Worm (Caenorhabditis elegans) whole organism, L4 larva: ENCODE measurements around the gene srz-29.

Source experiments
- F44E2.7 ChIP-seq: fragments of 200-800 bp; sonication (Bioruptor generic); IDR thresholded peaks from 2 replicates; pipeline ENCODE4 v2.1.2; 2022; ENCODE audit warnings: missing genetic modification characterization, missing compliant biosample characterization
- F49E8.2 ChIP-seq: sonication (generic microtip); optimal IDR thresholded peaks from 2 replicates; lab custom pipeline; 2016; ENCODE audit warnings: missing compliant biosample characterization, mild to moderate bottlenecking, missing genetic modification characterization, borderline replicate concordance
- R02D3.7 ChIP-seq: fragments of 150-350 bp; sonication (generic microtip); optimal IDR thresholded peaks from 3 replicates; lab custom pipeline; 2014; ENCODE audit warnings: missing biosample characterization, missing genetic modification characterization
- Y105C5A.15 ChIP-seq: fragments of 200-800 bp; sonication (Bioruptor generic); IDR thresholded peaks from 2 replicates; pipeline ENCODE4 v1.3.6; 2022; ENCODE audit warnings: missing genetic modification characterization, missing compliant biosample characterization
- Y48G9A.11 ChIP-seq: fragments of 200-800 bp; sonication (Bioruptor generic); IDR thresholded peaks from 2 replicates; pipeline ENCODE4 v1.3.6; 2022; ENCODE audit warnings: missing genetic modification reagents, missing genetic modification characterization, missing compliant biosample characterization
- ZK546.5 ChIP-seq, 2 experiments: sonication (generic microtip); optimal IDR thresholded peaks; 2 replicates each; lab custom pipeline; 2017; ENCODE audit warnings: missing biosample characterization in 2 of 2, missing genetic modification characterization in 2 of 2
- aha-1 ChIP-seq: fragments of 150-350 bp; peaks from one replicate; lab custom pipeline; 2014; ENCODE audit warnings: missing biosample characterization, missing genetic modification characterization
- ceh-20 ChIP-seq: fragments of 200-800 bp; sonication (Bioruptor generic); IDR thresholded peaks from 2 replicates; pipeline ENCODE4 v1.3.6; 2022; ENCODE audit warnings: missing genetic modification reagents, missing genetic modification characterization, missing compliant biosample characterization
- ceh-44 ChIP-seq: fragments of 200-800 bp; sonication (Bioruptor generic); IDR thresholded peaks from 2 replicates; pipeline ENCODE4 v1.3.6; 2022; ENCODE audit warnings: missing genetic modification reagents, missing genetic modification characterization, missing compliant biosample characterization
- dmd-6 ChIP-seq: fragments of 200-800 bp; sonication (Bioruptor generic); IDR thresholded peaks from 2 replicates; pipeline ENCODE4 v1.3.6; 2022; ENCODE audit warnings: missing genetic modification reagents, missing genetic modification characterization, missing compliant biosample characterization
- dmd-9 ChIP-seq: fragments of 200-800 bp; sonication (Bioruptor generic); IDR thresholded peaks from 2 replicates; pipeline ENCODE4 v1.3.6; 2022; ENCODE audit warnings: missing genetic modification reagents, missing genetic modification characterization, missing compliant biosample characterization
- hlh-11 ChIP-seq: fragments of 200-800 bp; sonication (Bioruptor generic); optimal IDR thresholded peaks from 2 replicates; lab custom pipeline; 2018; ENCODE audit warnings: mild to moderate bottlenecking, missing genetic modification characterization, missing compliant biosample characterization
- hlh-30 ChIP-seq: sonication (generic microtip); optimal IDR thresholded peaks from 2 replicates; lab custom pipeline; 2017; ENCODE audit warnings: antibody characterized with exemption, mild to moderate bottlenecking, missing genetic modification characterization, missing compliant biosample characterization; ENCODE audit not compliant: insufficient read depth
- jun-1 ChIP-seq: fragments of 150-350 bp; optimal IDR thresholded peaks from 2 replicates; lab custom pipeline; 2014; ENCODE audit warnings: missing biosample characterization, missing genetic modification reagents, missing genetic modification characterization
- lin-1 ChIP-seq: fragments of 200-800 bp; sonication (Bioruptor generic); IDR thresholded peaks from 2 replicates; pipeline ENCODE4 v1.3.6; 2022; ENCODE audit warnings: missing genetic modification reagents, missing genetic modification characterization, missing compliant biosample characterization
- lin-15B ChIP-seq: fragments of 150-350 bp; sonication (generic microtip); optimal IDR thresholded peaks from 3 replicates; lab custom pipeline; 2014; ENCODE audit warnings: missing biosample characterization, missing genetic modification characterization
- lin-39 ChIP-seq: fragments of 150-350 bp; optimal IDR thresholded peaks from 2 replicates; lab custom pipeline; 2014; ENCODE audit warnings: missing biosample characterization, missing genetic modification reagents, missing genetic modification characterization
- mdt-29 ChIP-seq: fragments of 200-800 bp; sonication (Bioruptor generic); IDR thresholded peaks from 2 replicates; pipeline ENCODE4 v1.3.6; 2022; ENCODE audit warnings: missing genetic modification reagents, missing genetic modification characterization, missing compliant biosample characterization
- mxl-2 ChIP-seq: fragments of 200-800 bp; sonication (Bioruptor generic); conservative IDR thresholded peaks from 2 replicates; pipeline ENCODE4 v1.3.6; 2022; ENCODE audit warnings: missing genetic modification reagents, missing genetic modification characterization, missing compliant biosample characterization
- mxl-3 ChIP-seq: fragments of 200-800 bp; sonication (Bioruptor generic); optimal IDR thresholded peaks from 2 replicates; lab custom pipeline; 2018; ENCODE audit warnings: mild to moderate bottlenecking, missing genetic modification characterization, missing compliant biosample characterization
- nhr-10 ChIP-seq: fragments of 150-350 bp; optimal IDR thresholded peaks from 2 replicates; lab custom pipeline; 2014; ENCODE audit warnings: missing biosample characterization, missing genetic modification characterization
- nhr-102 ChIP-seq: sonication (generic microtip); optimal IDR thresholded peaks from 2 replicates; lab custom pipeline; 2016; ENCODE audit warnings: mild to moderate bottlenecking, missing genetic modification characterization, moderate library complexity, missing compliant biosample characterization
- nhr-111 ChIP-seq: fragments of 200-800 bp; sonication (Bioruptor generic); optimal IDR thresholded peaks from 2 replicates; lab custom pipeline; 2018; ENCODE audit warnings: mild to moderate bottlenecking, missing genetic modification characterization, missing compliant biosample characterization
- nhr-25 ChIP-seq: sonication (generic microtip); optimal IDR thresholded peaks from 2 replicates; lab custom pipeline; 2017; ENCODE audit warnings: missing genetic modification characterization, mild to moderate bottlenecking, missing compliant biosample characterization, antibody characterized with exemption, moderate library complexity, borderline replicate concordance; ENCODE audit not compliant: insufficient read depth
- nhr-48 ChIP-seq: sonication (generic microtip); optimal IDR thresholded peaks from 2 replicates; lab custom pipeline; 2016; ENCODE audit warnings: mild to moderate bottlenecking, missing genetic modification characterization, missing compliant biosample characterization
- nhr-6 ChIP-seq: fragments of 150-350 bp; optimal IDR thresholded peaks from 2 replicates; lab custom pipeline; 2014; ENCODE audit warnings: missing biosample characterization, missing genetic modification characterization
- pqm-1 ChIP-seq: sonication (generic microtip); optimal IDR thresholded peaks from 2 replicates; lab custom pipeline; 2017; ENCODE audit warnings: missing biosample characterization, missing genetic modification characterization
- saeg-2 ChIP-seq: fragments of 200-800 bp; sonication (Bioruptor generic); IDR thresholded peaks from 2 replicates; pipeline ENCODE4 v1.3.6; 2022; ENCODE audit warnings: missing genetic modification reagents, missing genetic modification characterization, missing compliant biosample characterization
- snpc-1.2 ChIP-seq: fragments of 200-800 bp; sonication (Bioruptor generic); IDR thresholded peaks from 2 replicates; pipeline ENCODE4 v1.3.6; 2022; ENCODE audit warnings: missing genetic modification reagents, missing genetic modification characterization, missing compliant biosample characterization
- spr-1 ChIP-seq: sonication (generic microtip); optimal IDR thresholded peaks from 2 replicates; lab custom pipeline; 2016; ENCODE audit warnings: mild to moderate bottlenecking, missing genetic modification characterization, missing compliant biosample characterization
- unc-39 ChIP-seq: sonication (generic microtip); optimal IDR thresholded peaks from 2 replicates; lab custom pipeline; 2017; ENCODE audit warnings: missing biosample characterization, missing genetic modification characterization
- unc-62 ChIP-seq, 3 experiments: fragments of 150-350 bp in 1 of 3; sonication (generic microtip); optimal IDR thresholded peaks in 2 of 3; peaks in 1 of 3; 1 replicate in 1 of 3; 2 replicates in 2 of 3; lab custom pipeline; 2014 to 2017; ENCODE audit warnings: missing biosample characterization in 3 of 3, missing genetic modification characterization in 3 of 3, missing genetic modification reagents in 3 of 3, missing genotype in 1 of 3
- vab-7 ChIP-seq: fragments of 200-800 bp; sonication (Bioruptor generic); IDR thresholded peaks from 2 replicates; pipeline ENCODE4 v1.3.6; 2022; ENCODE audit warnings: missing genetic modification reagents, missing genetic modification characterization, missing compliant biosample characterization
- ztf-11 ChIP-seq: fragments of 150-350 bp; optimal IDR thresholded peaks from 2 replicates; lab custom pipeline; 2014; ENCODE audit warnings: missing biosample characterization, missing genetic modification characterization

The srz-29 gene

DNA sequence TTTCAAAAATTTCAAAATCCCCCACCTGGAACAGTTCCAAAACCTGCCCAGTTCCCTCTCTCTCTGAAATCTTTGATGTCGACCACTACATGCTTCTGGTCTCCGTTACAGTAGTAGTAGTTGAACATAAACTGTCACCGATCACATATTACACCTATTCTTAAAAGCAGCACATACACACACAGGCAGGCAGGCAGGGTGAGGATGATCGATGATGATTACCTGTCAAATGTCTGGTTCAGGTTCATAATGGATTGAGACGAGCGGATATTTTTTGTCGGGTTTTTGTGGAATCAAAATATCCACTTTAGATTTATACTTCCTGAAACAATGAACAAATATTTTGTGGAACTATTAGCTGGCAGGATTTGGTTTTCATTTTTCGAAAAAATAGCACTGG lies 48.3 kb upstream of the srz-29 start (continued):
- TF ChIP-seq F44E2.7 (GFP tag; lab: Robert Waterston, UW): no peak

ce11 chrIV:13692522-13692921 lies 46.8 kb upstream of the srz-29 start:
- TF ChIP-seq F49E8.2 (no peak), jun-1 (tag; lab: Kevin White, UChicago) (no peak), R02D3.7 (tag; lab: Kevin White, UChicago) (no peak), nhr-25 (tag; lab: Kevin White, UChicago) (no peak), saeg-2 (GFP tag; lab: Robert Waterston, UW) (no peak), mxl-3 (no peak), nhr-6 (tag; lab: Kevin White, UChicago) (no peak), lin-39 (tag; lab: Kevin White, UChicago) (no peak)

ce11 chrIV:13689302-13689880 lies 43.7 kb upstream of the srz-29 start, which contains the start of gene T23G4.2:
Gene T23G4.2 (minus strand): TSS chrIV:13689556.
- no peak for TF ChIP-seq hlh-30 (tag; lab: Kevin White, UChicago)
- TF ChIP-seq dmd-6 (GFP tag; lab: Robert Waterston, UW): no peak
- TF ChIP-seq hlh-11: no peak
- TF ChIP-seq mdt-29 (GFP tag; lab: Robert Waterston, UW): no peak
- TF ChIP-seq spr-1: no peak
- no peak for TF ChIP-seq ceh-44 (GFP tag; lab: Robert Waterston, UW)
- peak in 1 of 2 experiments; percentile 99 for TF ChIP-seq unc-62 (GFP tag; optimal IDR thresholded peaks at IDR 0.05 in 1 of 2; lab: Kevin White, UChicago)
- no peak for TF ChIP-seq unc-62 (tag; optimal IDR thresholded peaks at IDR 0.05; lab: Kevin White, UChicago)
- no peak for TF ChIP-seq lin-15B (tag; lab: Kevin White, UChicago)
- TF ChIP-seq mxl-2 (GFP tag; lab: Robert Waterston, UW): no peak
- no peak for TF ChIP-seq snpc-1.2 (GFP tag; lab: Robert Waterston, UW)
- no peak for TF ChIP-seq ZK546.5 (tag; optimal IDR thresholded peaks at IDR 0.05; lab: Kevin White, UChicago)
- no peak for TF ChIP-seq Y105C5A.15
- TF ChIP-seq ztf-11: no peak
- 0 out of 2 replicates have a peak, but pooled peaks have one; percentile 30 for TF ChIP-seq ceh-20 (GFP tag; lab: Robert Waterston, UW)
- no peak for TF ChIP-seq vab-7 (GFP tag; lab: Robert Waterston, UW)
- no peak for TF ChIP-seq nhr-111
- no peak for TF ChIP-seq Y48G9A.11
- TF ChIP-seq F44E2.7 (GFP tag; lab: Robert Waterston, UW): no peak
- peak; percentile 28 for TF ChIP-seq aha-1
- TF ChIP-seq lin-1 (GFP tag; lab: Robert Waterston, UW): no peak
- no peak for TF ChIP-seq nhr-10 (tag; lab: Kevin White, UChicago)
- TF ChIP-seq unc-39 (tag; lab: Kevin White, UChicago): no peak
- TF ChIP-seq dmd-9 (GFP tag; lab: Robert Waterston, UW): no peak

DNA sequence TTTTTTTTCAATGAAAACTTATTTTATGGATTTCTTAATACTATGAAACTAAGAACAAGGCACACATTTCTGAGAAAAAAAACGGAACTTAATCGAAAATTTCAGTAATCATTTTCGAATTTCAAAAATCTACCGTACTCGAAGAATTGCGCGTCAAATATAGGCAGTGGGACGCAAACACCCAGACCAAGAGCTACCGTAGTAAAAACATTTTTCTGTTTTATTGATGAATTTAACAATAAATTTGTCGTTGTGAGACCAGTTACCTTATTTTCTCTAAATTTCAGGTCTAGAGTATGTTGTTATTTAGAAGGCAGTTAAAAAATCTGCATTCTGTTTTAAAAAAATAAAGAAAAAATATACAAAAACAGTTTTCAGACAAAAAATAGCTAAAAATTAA lies 41.9 kb upstream of the srz-29 start:
- TF ChIP-seq snpc-1.2 (GFP tag; lab: Robert Waterston, UW): peak; percentile 78
- TF ChIP-seq Y48G9A.11: peak; percentile 70
- no peak for TF ChIP-seq nhr-48 (tag; lab: Kevin White, UChicago)
- TF ChIP-seq pqm-1: no peak
- TF ChIP-seq nhr-102 (tag; lab: Kevin White, UChicago): no peak
